Fruit fly (Drosophila melanogaster): ENCODE results near the gene vex.

DNA sequence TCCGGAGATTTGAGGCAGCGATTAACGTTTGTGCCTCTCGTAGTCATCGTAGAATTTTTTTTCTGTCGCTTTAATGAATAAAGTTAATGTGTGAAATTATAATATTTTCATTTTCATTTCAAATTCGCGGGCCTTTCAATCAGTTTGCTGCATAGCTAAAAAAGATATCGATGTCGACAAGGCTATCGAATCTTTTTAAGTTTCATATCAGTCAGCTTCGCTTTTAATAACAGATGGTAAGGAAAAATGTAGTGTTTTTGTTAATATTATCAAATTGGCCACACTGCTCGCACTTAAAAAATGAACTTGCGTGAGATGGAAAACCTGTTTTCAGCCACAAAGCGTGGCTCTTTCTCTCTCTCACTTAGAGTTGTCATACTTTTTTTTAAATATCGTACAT lies 110.1 kb downstream of the vex start:
- no peak for TF ChIP-seq CG10321 (GFP tag; IDR thresholded peaks at IDR 0.05)
- peak; percentile 61; the same call in 1 of the 2 replicates for TF ChIP-seq bbx (GFP tag; IDR thresholded peaks at IDR 0.05; ENCODE audit: partially characterized antibody)
- TF ChIP-seq CG10267 (tag; optimal IDR thresholded peaks at IDR 0.05), result no peak
- TF ChIP-seq CG2202 (tag; optimal IDR thresholded peaks at IDR 0.05), result no peak
- no peak for TF ChIP-seq CG9797 (GFP tag; optimal IDR thresholded peaks at IDR 0.05)
- TF ChIP-seq Atf-2 (GFP tag; optimal IDR thresholded peaks at IDR 0.05), result no peak
- TF ChIP-seq CG32767 (GFP tag; IDR thresholded peaks at IDR 0.05), result no peak
- TF ChIP-seq CG3065 (GFP tag; optimal IDR thresholded peaks at IDR 0.05), result no peak
- TF ChIP-seq CG4730 (GFP tag; IDR thresholded peaks at IDR 0.05), result no peak

Measured in whole organism, embryonic.